Fruit fly (Drosophila melanogaster) whole organism, embryonic: ENCODE data around the gene RpS7.

Experiments
- Antp ChIP-seq: fragments of 200-800 bp; sonication (Bioruptor generic); optimal IDR thresholded peaks from 3 replicates; lab custom pipeline; 2016; ENCODE audit warnings: missing biosample characterization, missing genetic modification characterization
- CG10147 ChIP-seq: fragments of 200-800 bp; sonication (Bioruptor generic); optimal IDR thresholded peaks from 2 replicates; lab custom pipeline; 2019; ENCODE audit warnings: missing biosample characterization, mild to moderate bottlenecking, missing genetic modification characterization, moderate library complexity
- CG10209 ChIP-seq: fragments of 200-800 bp; sonication (Bioruptor generic); optimal IDR thresholded peaks from 3 replicates; lab custom pipeline; 2017; ENCODE audit warnings: missing biosample characterization, mild to moderate bottlenecking, missing genetic modification characterization, missing genetic modification reagents
- CG12219 ChIP-seq: fragments of 200-800 bp; sonication (Bioruptor generic); optimal IDR thresholded peaks from 3 replicates; lab custom pipeline; 2018; ENCODE audit warnings: missing biosample characterization, mild to moderate bottlenecking, missing genetic modification characterization
- CG13287 ChIP-seq: fragments of 200-800 bp; sonication (Bioruptor generic); IDR thresholded peaks from 2 replicates; pipeline ENCODE4 v1.3.6; 2022; ENCODE audit warnings: missing biosample characterization, missing genetic modification characterization; ENCODE audit not compliant: partially characterized antibody
- CG13424 ChIP-seq: fragments of 200-800 bp; sonication (Bioruptor generic); optimal IDR thresholded peaks from 2 replicates; lab custom pipeline; 2019; ENCODE audit warnings: missing biosample characterization, mild to moderate bottlenecking, missing genetic modification characterization, moderate library complexity
- CG18262 ChIP-seq: fragments of 200-800 bp; optimal IDR thresholded peaks from 3 replicates; lab custom pipeline; 2019; ENCODE audit warnings: missing biosample characterization, mild to moderate bottlenecking, missing genetic modification characterization, moderate library complexity
- CG1832 ChIP-seq: fragments of 200-800 bp; sonication (Bioruptor generic); optimal IDR thresholded peaks from 2 replicates; lab custom pipeline; 2017; ENCODE audit warnings: missing biosample characterization, mild to moderate bottlenecking, missing genetic modification characterization, inconsistent platforms
- CG18764 ChIP-seq: fragments of 200-800 bp; sonication (Bioruptor generic); optimal IDR thresholded peaks from 3 replicates; lab custom pipeline; 2016; ENCODE audit warnings: missing biosample characterization, missing genetic modification characterization
- CG2116 ChIP-seq: fragments of 200-800 bp; sonication (Bioruptor generic); optimal IDR thresholded peaks from 3 replicates; lab custom pipeline; 2018; ENCODE audit warnings: missing biosample characterization, mild to moderate bottlenecking, missing genetic modification characterization
- CG2120 ChIP-seq: fragments of 200-800 bp; sonication (Bioruptor generic); optimal IDR thresholded peaks from 3 replicates; lab custom pipeline; 2016; ENCODE audit warnings: missing biosample characterization, missing genetic modification characterization
- CG32767 ChIP-seq: fragments of 200-800 bp; sonication (Bioruptor generic); IDR thresholded peaks from 2 replicates; pipeline ENCODE4 v1.3.6; 2022; ENCODE audit warnings: missing biosample characterization, missing genetic modification characterization
- CG4328 ChIP-seq: fragments of 200-800 bp; sonication (Bioruptor generic); optimal IDR thresholded peaks from 3 replicates; lab custom pipeline; 2017; ENCODE audit warnings: missing biosample characterization, missing genetic modification reagents, missing genetic modification characterization
- CG4854 ChIP-seq: fragments of 200-800 bp; sonication (Bioruptor generic); optimal IDR thresholded peaks from 2 replicates; lab custom pipeline; 2016; ENCODE audit warnings: missing biosample characterization, missing genetic modification characterization, inconsistent platforms
- CG7556 ChIP-seq: fragments of 200-800 bp; sonication (Bioruptor generic); optimal IDR thresholded peaks from 2 replicates; lab custom pipeline; 2017; ENCODE audit warnings: missing biosample characterization, mild to moderate bottlenecking, missing genetic modification characterization
- CG7839 ChIP-seq: fragments of 200-800 bp; sonication (Bioruptor generic); optimal IDR thresholded peaks from 3 replicates; lab custom pipeline; 2018; ENCODE audit warnings: missing biosample characterization, mild to moderate bottlenecking, missing genetic modification characterization, moderate library complexity
- CG9437 ChIP-seq: fragments of 200-800 bp; sonication (Bioruptor generic); optimal IDR thresholded peaks from 2 replicates; lab custom pipeline; 2018; ENCODE audit warnings: missing biosample characterization, mild to moderate bottlenecking, missing genetic modification characterization
- CG9817 ChIP-seq: fragments of 200-800 bp; sonication (Bioruptor generic); optimal IDR thresholded peaks from 2 replicates; lab custom pipeline; 2018; ENCODE audit warnings: missing biosample characterization, mild to moderate bottlenecking, missing genetic modification characterization, moderate library complexity
- CTCF ChIP-seq: fragments of 200-800 bp; sonication (Bioruptor generic); optimal IDR thresholded peaks from 2 replicates; lab custom pipeline; 2017; ENCODE audit warnings: missing biosample characterization, mild to moderate bottlenecking, missing genetic modification characterization, moderate library complexity
- Dad ChIP-seq: fragments of 200-800 bp; sonication (Bioruptor generic); optimal IDR thresholded peaks from 3 replicates; lab custom pipeline; 2016; ENCODE audit warnings: missing biosample characterization, missing genetic modification characterization
- Hr51 ChIP-seq, 2 experiments: fragments of 200-800 bp; sonication (Bioruptor generic); optimal IDR thresholded peaks; 2 replicates in 1 of 2; 3 replicates in 1 of 2; lab custom pipeline; 2016 to 2018; ENCODE audit warnings: missing biosample characterization in 2 of 2, missing genetic modification characterization in 2 of 2, mild to moderate bottlenecking in 1 of 2, moderate library complexity in 1 of 2
- Lhr ChIP-seq: fragments of 200-800 bp; sonication (Bioruptor generic); optimal IDR thresholded peaks from 3 replicates; lab custom pipeline; 2017; ENCODE audit warnings: mild to moderate bottlenecking, missing biosample characterization, missing genetic modification reagents, missing genetic modification characterization
- Meics ChIP-seq: fragments of 200-800 bp; sonication (Bioruptor generic); optimal IDR thresholded peaks from 2 replicates; lab custom pipeline; 2017; ENCODE audit warnings: missing biosample characterization, mild to moderate bottlenecking, missing genetic modification characterization
- NFAT ChIP-seq: fragments of 200-800 bp; sonication (Bioruptor generic); IDR thresholded peaks from 2 replicates; pipeline ENCODE4 v1.3.6; 2022; ENCODE audit warnings: missing biosample characterization, missing genetic modification characterization
- Oli ChIP-seq: fragments of 200-800 bp; sonication (Bioruptor generic); optimal IDR thresholded peaks from 2 replicates; lab custom pipeline; 2018; ENCODE audit warnings: missing biosample characterization, mild to moderate bottlenecking, missing genetic modification characterization, moderate library complexity
- Opbp ChIP-seq: fragments of 200-800 bp; sonication (Bioruptor generic); IDR thresholded peaks from 3 replicates; pipeline ENCODE4 v1.3.6; 2022; ENCODE audit warnings: missing biosample characterization, missing genetic modification characterization; ENCODE audit not compliant: partially characterized antibody
- Stat92E ChIP-seq, 3 experiments: fragments of >200 bp in 2 of 3; fragments of 200-800 bp in 1 of 3; sonication (Bioruptor generic) in 1 of 3; optimal IDR thresholded peaks; 2 replicates each; lab custom pipeline; 2017 to 2019; ENCODE audit warnings: missing biosample characterization in 3 of 3, missing genetic modification characterization in 3 of 3, mild to moderate bottlenecking in 1 of 3, moderate library complexity in 1 of 3
- ara ChIP-seq: fragments of 200-800 bp; sonication (Bioruptor generic); IDR thresholded peaks from 2 replicates; pipeline ENCODE4 v1.3.6; 2022; ENCODE audit warnings: missing biosample characterization, missing genetic modification characterization
- ase ChIP-seq: fragments of 200-800 bp; sonication (Bioruptor generic); IDR thresholded peaks from 3 replicates; pipeline ENCODE4 v1.3.6; 2022; ENCODE audit warnings: missing biosample characterization, missing genetic modification characterization
- ato ChIP-seq: fragments of 200-800 bp; sonication (Bioruptor generic); IDR thresholded peaks from 2 replicates; pipeline ENCODE4 v1.3.6; 2022; ENCODE audit warnings: missing biosample characterization, missing genetic modification characterization; ENCODE audit not compliant: partially characterized antibody
- az2 ChIP-seq: fragments of 200-800 bp; sonication (Bioruptor generic); optimal IDR thresholded peaks from 3 replicates; lab custom pipeline; 2016; ENCODE audit warnings: missing biosample characterization, missing genetic modification characterization
- bcd ChIP-seq: fragments of 200-800 bp; sonication (Bioruptor generic); optimal IDR thresholded peaks from 2 replicates; lab custom pipeline; 2017; ENCODE audit warnings: missing biosample characterization, mild to moderate bottlenecking, missing genetic modification characterization
- bowl ChIP-seq: fragments of 200-800 bp; sonication (Bioruptor generic); IDR thresholded peaks from 2 replicates; pipeline ENCODE4 v1.3.6; 2022; ENCODE audit warnings: missing biosample characterization, missing genetic modification characterization
- bsh ChIP-seq, 2 experiments: fragments of 200-800 bp; sonication (Bioruptor generic); optimal IDR thresholded peaks; 2 replicates each; lab custom pipeline; 2017 to 2018; ENCODE audit warnings: mild to moderate bottlenecking in 2 of 2, missing biosample characterization in 2 of 2, missing genetic modification characterization in 2 of 2, moderate library complexity in 1 of 2
- btn ChIP-seq: fragments of 200-800 bp; sonication (Bioruptor generic); optimal IDR thresholded peaks from 2 replicates; lab custom pipeline; 2016; ENCODE audit warnings: missing biosample characterization, missing genetic modification characterization
- chinmo ChIP-seq: fragments of 200-800 bp; sonication (Bioruptor generic); IDR thresholded peaks from 4 replicates; pipeline ENCODE4 v1.3.6; 2022; ENCODE audit warnings: missing biosample characterization, missing genetic modification characterization; ENCODE audit not compliant: partially characterized antibody
- ci ChIP-seq: fragments of 200-800 bp; sonication (Bioruptor generic); IDR thresholded peaks from 3 replicates; pipeline ENCODE4 v1.3.6; 2022; ENCODE audit warnings: missing biosample characterization, missing genetic modification characterization
- crc ChIP-seq: fragments of 200-800 bp; sonication (Bioruptor generic); optimal IDR thresholded peaks from 2 replicates; lab custom pipeline; 2016; ENCODE audit warnings: missing biosample characterization, missing genetic modification characterization
- dmrt99B ChIP-seq: fragments of 200-800 bp; sonication (Bioruptor generic); optimal IDR thresholded peaks from 2 replicates; lab custom pipeline; 2018; ENCODE audit warnings: missing biosample characterization, mild to moderate bottlenecking, missing genetic modification characterization, moderate library complexity
- emc ChIP-seq: fragments of 200-800 bp; sonication (Bioruptor generic); optimal IDR thresholded peaks from 2 replicates; lab custom pipeline; 2016; ENCODE audit warnings: missing biosample characterization, missing genetic modification characterization
- grau ChIP-seq: fragments of 200-800 bp; optimal IDR thresholded peaks from 3 replicates; lab custom pipeline; 2019; ENCODE audit warnings: missing biosample characterization, mild to moderate bottlenecking, missing genetic modification characterization, moderate library complexity
- mam ChIP-seq: fragments of 200-800 bp; sonication (Bioruptor generic); optimal IDR thresholded peaks from 3 replicates; lab custom pipeline; 2016; ENCODE audit warnings: missing biosample characterization, missing genetic modification characterization
- mld ChIP-seq: fragments of 200-800 bp; sonication (Bioruptor generic); IDR thresholded peaks from 3 replicates; pipeline ENCODE4 v1.3.6; 2022; ENCODE audit warnings: missing biosample characterization, missing genetic modification characterization; ENCODE audit not compliant: partially characterized antibody
- pan ChIP-seq, 4 experiments: fragments of >200 bp in 3 of 4; fragments of 200-800 bp in 1 of 4; sonication (Bioruptor generic) in 1 of 4; optimal IDR thresholded peaks in 3 of 4; IDR thresholded peaks in 1 of 4; 2 replicates each; pipeline versions ENCODE4 v1.3.6 to Lab custom; 2017 to 2022; ENCODE audit warnings: missing biosample characterization in 2 of 4, missing genetic modification characterization in 2 of 4, mixed read lengths in 1 of 4
- row ChIP-seq: fragments of 200-800 bp; sonication (Bioruptor generic); IDR thresholded peaks from 3 replicates; pipeline ENCODE4 v1.3.6; 2022; ENCODE audit warnings: missing biosample characterization, missing genetic modification characterization
- sc ChIP-seq, 3 experiments: fragments of >200 bp in 2 of 3; fragments of 200-800 bp in 1 of 3; sonication (Bioruptor generic) in 1 of 3; optimal IDR thresholded peaks; 2 replicates in 2 of 3; 3 replicates in 1 of 3; lab custom pipeline; 2017; ENCODE audit warnings: mild to moderate bottlenecking in 1 of 3, missing biosample characterization in 1 of 3, missing genetic modification characterization in 1 of 3, missing genetic modification reagents in 1 of 3
- sima ChIP-seq: fragments of 200-800 bp; sonication (Bioruptor generic); optimal IDR thresholded peaks from 2 replicates; lab custom pipeline; 2016; ENCODE audit warnings: missing biosample characterization, missing genetic modification characterization
- stc ChIP-seq: fragments of 200-800 bp; sonication (Bioruptor generic); IDR thresholded peaks from 2 replicates; pipeline ENCODE4 v1.3.6; 2022; ENCODE audit warnings: missing biosample characterization, missing genetic modification characterization
- tap ChIP-seq: fragments of 200-800 bp; optimal IDR thresholded peaks from 3 replicates; lab custom pipeline; 2019; ENCODE audit warnings: missing biosample characterization, mild to moderate bottlenecking, missing genetic modification characterization, moderate library complexity
- wor ChIP-seq: fragments of 200-800 bp; sonication (Bioruptor generic); IDR thresholded peaks from 2 replicates; pipeline ENCODE4 v1.3.6; 2022; ENCODE audit warnings: missing biosample characterization, missing genetic modification characterization

The RpS7 gene

dm6 chr3R:30224577-30224976, 15.8 kb upstream of the RpS7 start:
- peak; percentile 18 for TF ChIP-seq CG18262 (tag; lab: Kevin White, UChicago)
- TF ChIP-seq sc (optimal IDR thresholded peaks at IDR 0.05; lab: Kevin White, UChicago) = no peak
- TF ChIP-seq sc (GFP tag; optimal IDR thresholded peaks at IDR 0.05; lab: Kevin White, UChicago) = no peak
- no peak for TF ChIP-seq wor (GFP tag; lab: Robert Waterston, UW)
- peak; percentile 17 for TF ChIP-seq dmrt99B (tag; lab: Kevin White, UChicago)
- TF ChIP-seq Dad = no peak
- TF ChIP-seq CG2116 = no peak
- TF ChIP-seq CG13287 (GFP tag; lab: Robert Waterston, UW) = no peak
- no peak for TF ChIP-seq bcd
- no peak for TF ChIP-seq bowl (GFP tag; lab: Robert Waterston, UW)
- TF ChIP-seq CG7556 = peak; percentile 36
- TF ChIP-seq Antp (GFP tag; lab: Kevin White, UChicago) = no peak
- no peak for TF ChIP-seq CG10209
- peak; percentile 11 for TF ChIP-seq grau (tag; lab: Kevin White, UChicago)
- TF ChIP-seq Hr51 (GFP tag; optimal IDR thresholded peaks at IDR 0.05; lab: Kevin White, UChicago) = peak in 1 of 2 experiments; percentile 12
- TF ChIP-seq Oli = no peak
- no peak for TF ChIP-seq CG1832 (GFP tag; lab: Kevin White, UChicago)
- TF ChIP-seq CG9817 = no peak
- TF ChIP-seq chinmo (GFP tag; lab: Robert Waterston, UW) = no peak
- TF ChIP-seq sima = no peak
- peak; percentile 5 for TF ChIP-seq CG13424 (tag; lab: Kevin White, UChicago)
- peak; percentile 54 for TF ChIP-seq row (GFP tag; lab: Robert Waterston, UW)
- no peak for TF ChIP-seq pan (optimal IDR thresholded peaks at IDR 0.05; lab: Kevin White, UChicago)
- TF ChIP-seq pan (GFP tag; optimal IDR thresholded peaks at IDR 0.05 in 1 of 2, IDR thresholded peaks at IDR 0.05 in 1 of 2) = no peak
- no peak for TF ChIP-seq NFAT (GFP tag; lab: Robert Waterston, UW)
- TF ChIP-seq ci = no peak
- no peak for TF ChIP-seq crc (GFP tag; lab: Kevin White, UChicago)
- TF ChIP-seq emc = no peak
- no peak for TF ChIP-seq CG9437 (GFP tag; lab: Kevin White, UChicago)
- no peak for TF ChIP-seq Stat92E (GFP tag; optimal IDR thresholded peaks at IDR 0.05; lab: Kevin White, UChicago)
- peak; percentile 10 for TF ChIP-seq CG7839 (tag; lab: Kevin White, UChicago)
- no peak for TF ChIP-seq CG12219 (GFP tag; lab: Kevin White, UChicago)
- TF ChIP-seq CTCF (GFP tag; lab: Kevin White, UChicago) = no peak
- no peak for TF ChIP-seq stc (GFP tag; lab: Robert Waterston, UW)
- TF ChIP-seq CG4328 (GFP tag; lab: Kevin White, UChicago) = no peak
- peak; percentile 8 for TF ChIP-seq Meics (GFP tag; lab: Kevin White, UChicago)
- no peak for TF ChIP-seq Lhr (GFP tag; lab: Kevin White, UChicago)
- TF ChIP-seq CG32767 (GFP tag; lab: Robert Waterston, UW) = no peak
- no peak for TF ChIP-seq CG18764 (GFP tag; lab: Kevin White, UChicago)
- TF ChIP-seq mld (GFP tag; lab: Robert Waterston, UW) = no peak
- no peak for TF ChIP-seq Opbp (GFP tag; lab: Robert Waterston, UW)
- TF ChIP-seq az2 = no peak
- no peak for TF ChIP-seq CG4854 (GFP tag; lab: Kevin White, UChicago)
- no peak for TF ChIP-seq ato
- TF ChIP-seq bsh (GFP tag; optimal IDR thresholded peaks at IDR 0.05; lab: Kevin White, UChicago) = peak in 1 of 2 experiments; percentile 26
- no peak for TF ChIP-seq CG10147 (GFP tag; lab: Kevin White, UChicago)
- TF ChIP-seq CG2120 (GFP tag; lab: Kevin White, UChicago) = peak; percentile 23
- no peak for TF ChIP-seq ase
- no peak for TF ChIP-seq btn (GFP tag; lab: Kevin White, UChicago)
- TF ChIP-seq ara (GFP tag; lab: Robert Waterston, UW) = no peak
- no peak for TF ChIP-seq tap (tag; lab: Kevin White, UChicago)
- no peak for TF ChIP-seq mam
